Worm (Caenorhabditis elegans): ENCODE data around the gene C33H5.2.

ce11 chrIV:7829275-7829938, 24.6 kb downstream of the C33H5.2 start, which contains the start of gene C06A6.4:
- TF ChIP-seq him-1 (tag; optimal IDR thresholded peaks at IDR 0.05) = no peak
- peak; percentile 61 for TF ChIP-seq W03F9.2 (tag; optimal IDR thresholded peaks at IDR 0.05)
- no peak for TF ChIP-seq dao-5 (tag; optimal IDR thresholded peaks at IDR 0.05)

All from whole organism, L4/young adult.